Fruit fly (Drosophila melanogaster) whole organism: ENCODE data around the gene Alg9.

Experiments used
- CG8478 ChIP-seq: fragments of >200 bp; optimal IDR thresholded peaks from 2 replicates; lab custom pipeline; 2018; ENCODE audit warnings: inconsistent platforms
- pan ChIP-seq: fragments of >200 bp; optimal IDR thresholded peaks from 2 replicates; lab custom pipeline; 2017
- psq ChIP-seq: fragments of >200 bp; optimal IDR thresholded peaks from 2 replicates; lab custom pipeline; 2017

DNA sequence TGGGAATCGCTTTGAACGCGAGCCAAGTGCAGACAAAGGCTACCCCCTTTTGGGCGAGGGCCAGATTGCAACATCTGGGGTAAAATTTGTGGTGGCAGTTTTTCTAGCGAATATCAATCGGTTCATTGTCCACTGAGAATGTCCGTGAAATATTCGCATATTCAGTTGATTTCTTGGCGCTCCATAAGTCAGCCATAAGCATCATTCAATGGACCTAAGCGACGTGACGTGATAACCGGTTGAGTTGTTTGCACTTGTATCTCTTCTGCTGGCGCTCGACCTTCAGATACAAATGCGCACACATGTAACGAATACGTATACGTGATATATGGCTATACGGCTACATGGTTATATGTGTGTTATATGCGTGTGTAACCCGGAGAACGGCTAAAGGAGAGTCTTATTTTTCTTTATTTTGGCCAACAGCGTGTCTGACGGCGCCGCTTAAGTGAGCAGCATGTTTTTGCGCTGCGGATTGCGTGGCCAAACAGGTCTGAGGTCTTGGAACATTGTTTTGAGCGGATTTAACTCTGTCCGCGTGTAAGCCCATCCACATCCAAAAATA, 15.9 kb upstream of the Alg9 start:
- TF ChIP-seq pan (lab: Kevin White, UChicago), result no peak
- TF ChIP-seq psq, result no peak
- no peak for TF ChIP-seq CG8478 (lab: Kevin White, UChicago)
